Fruit fly (Drosophila melanogaster) whole organism, wandering third instar larva: ENCODE data around the gene CG34031.

Source experiments
- Abd-B ChIP-seq: fragments of >200 bp; optimal IDR thresholded peaks from 2 replicates; lab custom pipeline; 2017; ENCODE audit warnings: missing biosample characterization, missing genetic modification characterization
- CG9705 ChIP-seq: fragments of 200-800 bp; sonication (Bioruptor generic); optimal IDR thresholded peaks from 2 replicates; lab custom pipeline; 2018; ENCODE audit warnings: missing biosample characterization, mild to moderate bottlenecking, missing genetic modification characterization
- Dfd ChIP-seq: fragments of >200 bp; optimal IDR thresholded peaks from 2 replicates; lab custom pipeline; 2017; ENCODE audit warnings: missing biosample characterization, missing genetic modification characterization
- GATAd ChIP-seq: sonication (Bioruptor generic); optimal IDR thresholded peaks from 2 replicates; lab custom pipeline; 2016; ENCODE audit warnings: missing biosample characterization, missing genetic modification characterization
- HLH106 ChIP-seq: fragments of 200-800 bp; optimal IDR thresholded peaks from 3 replicates; lab custom pipeline; 2019; ENCODE audit warnings: missing biosample characterization, mild to moderate bottlenecking, missing genetic modification characterization, moderate library complexity
- Hnf4 ChIP-seq: fragments of 200-800 bp; sonication (Bioruptor generic); optimal IDR thresholded peaks from 2 replicates; lab custom pipeline; 2016; ENCODE audit warnings: missing biosample characterization, mild to moderate bottlenecking, missing genetic modification characterization
- Hr78 ChIP-seq: fragments of >200 bp; optimal IDR thresholded peaks from 2 replicates; lab custom pipeline; 2017; ENCODE audit warnings: missing biosample characterization, missing genetic modification characterization
- Hr83 ChIP-seq: fragments of 200-300 bp; sonication (Bioruptor generic); optimal IDR thresholded peaks from 2 replicates; lab custom pipeline; 2016; ENCODE audit warnings: missing biosample characterization, mild to moderate bottlenecking, missing genetic modification characterization, moderate library complexity; ENCODE audit not compliant: poor library complexity, severe bottlenecking
- Jra ChIP-seq: sonication (Bioruptor generic); optimal IDR thresholded peaks from 2 replicates; lab custom pipeline; 2016; ENCODE audit warnings: missing biosample characterization, missing genetic modification characterization
- Mio ChIP-seq: sonication (Bioruptor generic); optimal IDR thresholded peaks from 2 replicates; lab custom pipeline; 2016; ENCODE audit warnings: missing biosample characterization, missing genetic modification characterization
- Myc ChIP-seq: fragments of >200 bp; optimal IDR thresholded peaks from 2 replicates; lab custom pipeline; 2017
- N ChIP-seq: fragments of >200 bp; optimal IDR thresholded peaks from 2 replicates; lab custom pipeline; 2018; ENCODE audit warnings: missing biosample characterization, missing external identifiers, missing genetic modification characterization
- Rel ChIP-seq, 2 experiments: fragments of 200-800 bp; sonication (Bioruptor generic) in 1 of 2; optimal IDR thresholded peaks; 2 replicates in 1 of 2; 3 replicates in 1 of 2; lab custom pipeline; 2016 to 2019; ENCODE audit warnings: mild to moderate bottlenecking in 2 of 2, missing biosample characterization in 2 of 2, missing genetic modification characterization in 2 of 2, moderate library complexity in 1 of 2
- Sp1 ChIP-seq: fragments of 200-800 bp; sonication (Bioruptor generic); optimal IDR thresholded peaks from 3 replicates; lab custom pipeline; 2019; ENCODE audit warnings: missing biosample characterization, mild to moderate bottlenecking, missing genetic modification characterization, moderate library complexity
- br ChIP-seq: fragments of 200-800 bp; sonication (Bioruptor generic); optimal IDR thresholded peaks from 2 replicates; lab custom pipeline; 2016; ENCODE audit warnings: missing biosample characterization, missing genetic modification characterization
- brk ChIP-seq: fragments of 200-800 bp; sonication (Bioruptor generic); optimal IDR thresholded peaks from 2 replicates; lab custom pipeline; 2016; ENCODE audit warnings: missing biosample characterization, mild to moderate bottlenecking, missing genetic modification characterization
- dmrt93B ChIP-seq: fragments of 200-800 bp; sonication (Bioruptor generic); optimal IDR thresholded peaks from 2 replicates; lab custom pipeline; 2018; ENCODE audit warnings: missing biosample characterization, mild to moderate bottlenecking, missing genetic modification characterization
- dsf ChIP-seq: sonication (Bioruptor generic); optimal IDR thresholded peaks from 2 replicates; lab custom pipeline; 2016; ENCODE audit warnings: missing biosample characterization, missing genetic modification characterization, borderline replicate concordance
- ey ChIP-seq: fragments of 200-800 bp; sonication (Bioruptor generic); optimal IDR thresholded peaks from 2 replicates; lab custom pipeline; 2016; ENCODE audit warnings: missing biosample characterization, missing genetic modification characterization
- fru ChIP-seq: fragments of 200-800 bp; sonication (Bioruptor generic); optimal IDR thresholded peaks from 3 replicates; lab custom pipeline; 2016; ENCODE audit warnings: missing biosample characterization, mild to moderate bottlenecking, missing genetic modification characterization
- h ChIP-seq: fragments of 200-800 bp; sonication (Bioruptor generic); optimal IDR thresholded peaks from 3 replicates; lab custom pipeline; 2016; ENCODE audit warnings: missing biosample characterization, mild to moderate bottlenecking, missing genetic modification characterization
- jim ChIP-seq: fragments of 175-275, 200-325 bp; sonication (Bioruptor generic); optimal IDR thresholded peaks from 2 replicates; lab custom pipeline; 2016; ENCODE audit warnings: missing biosample characterization, mild to moderate bottlenecking, missing genetic modification characterization
- lola ChIP-seq: fragments of >200 bp; optimal IDR thresholded peaks from 2 replicates; lab custom pipeline; 2017; ENCODE audit warnings: missing biosample characterization, missing genetic modification characterization
- psq ChIP-seq: fragments of 200-800 bp; sonication (Bioruptor generic); optimal IDR thresholded peaks from 3 replicates; lab custom pipeline; 2017; ENCODE audit warnings: missing biosample characterization, mild to moderate bottlenecking, missing genetic modification characterization, moderate library complexity
- rgr ChIP-seq: fragments of 200-800 bp; sonication (Bioruptor generic); optimal IDR thresholded peaks from 3 replicates; lab custom pipeline; 2016; ENCODE audit warnings: missing biosample characterization, mild to moderate bottlenecking, missing genetic modification characterization
- sage ChIP-seq: fragments of 200-800 bp; sonication (Bioruptor generic); optimal IDR thresholded peaks from 2 replicates; lab custom pipeline; 2016; ENCODE audit warnings: missing biosample characterization, mild to moderate bottlenecking, missing genetic modification characterization
- sv ChIP-seq: fragments of 200-800 bp; sonication (Bioruptor generic); optimal IDR thresholded peaks from 3 replicates; lab custom pipeline; 2016; ENCODE audit warnings: missing biosample characterization, missing genetic modification characterization
- tai ChIP-seq: sonication (Bioruptor generic); optimal IDR thresholded peaks from 2 replicates; lab custom pipeline; 2016; ENCODE audit warnings: missing biosample characterization, missing genetic modification characterization
- usp ChIP-seq: fragments of >200 bp; optimal IDR thresholded peaks from 2 replicates; lab custom pipeline; 2017; ENCODE audit warnings: missing biosample characterization, missing genetic modification characterization
- woc ChIP-seq: sonication (Bioruptor generic); optimal IDR thresholded peaks from 2 replicates; lab custom pipeline; 2016; ENCODE audit warnings: missing biosample characterization, mild to moderate bottlenecking, missing genetic modification characterization

The CG34031 gene

dm6 chr3L:23174146-23174545 lies at the start of gene CG34031:
CG34031 (plus strand) TSS chr3L:23174446.
- no peak for TF ChIP-seq dmrt93B (GFP tag; lab: Kevin White, UChicago)
- no peak for TF ChIP-seq woc (GFP tag; lab: Kevin White, UChicago)
- no peak for TF ChIP-seq dsf (GFP tag; lab: Kevin White, UChicago)
- TF ChIP-seq Myc (lab: Kevin White, UChicago) = no peak
- no peak for TF ChIP-seq jim (GFP tag; lab: Kevin White, UChicago)
- TF ChIP-seq h (GFP tag; lab: Kevin White, UChicago) = no peak
- no peak for TF ChIP-seq Hr78 (GFP tag; lab: Kevin White, UChicago)
- no peak for TF ChIP-seq Rel (GFP tag; optimal IDR thresholded peaks at IDR 0.05; lab: Kevin White, UChicago)
- no peak for TF ChIP-seq Rel (tag; optimal IDR thresholded peaks at IDR 0.05; lab: Kevin White, UChicago)
- no peak for TF ChIP-seq tai

- peak; percentile 44 for TF ChIP-seq N (GFP tag; lab: Kevin White, UChicago)
- TF ChIP-seq psq (GFP tag; lab: Kevin White, UChicago) = no peak
- TF ChIP-seq Dfd (GFP tag; lab: Kevin White, UChicago) = no peak
- no peak for TF ChIP-seq ey
- no peak for TF ChIP-seq Mio (GFP tag; lab: Kevin White, UChicago)
- TF ChIP-seq woc (GFP tag; lab: Kevin White, UChicago) = peak; percentile 63
- TF ChIP-seq sage (GFP tag; lab: Kevin White, UChicago) = no peak
Measured at dm6 chr3L:23125736-23126135, 48.5 kb upstream of the CG34031 start, which contains the start of gene CG33217. CG33217 (plus strand) TSS chr3L:23126025.

dm6 chr3L:23150297-23150919 lies 23.8 kb upstream of the CG34031 start, which contains the start of gene Vps11:
Vps11 (minus strand) TSS chr3L:23150499.
- TF ChIP-seq N (GFP tag; lab: Kevin White, UChicago) = peak; percentile 5
- peak; percentile 5 for TF ChIP-seq Myc (lab: Kevin White, UChicago)
- TF ChIP-seq Hnf4 (GFP tag; lab: Kevin White, UChicago) = no peak
- TF ChIP-seq woc (GFP tag; lab: Kevin White, UChicago) = peak; percentile 19

dm6 chr3L:23206424-23206823 lies 32.2 kb downstream of the CG34031 start, which contains the start of gene nAChRalpha4:
nAChRalpha4 (plus strand) TSS chr3L:23206669.
- TF ChIP-seq CG9705 (no peak), sv (GFP tag; lab: Kevin White, UChicago) (no peak), usp (GFP tag; lab: Kevin White, UChicago) (no peak), Abd-B (no peak)

dm6 chr3L:23207061-23207460 lies 32.8 kb downstream of the CG34031 start:
- no peak for TF ChIP-seq rgr (GFP tag; lab: Kevin White, UChicago)
- TF ChIP-seq GATAd (GFP tag; lab: Kevin White, UChicago) = no peak
- no peak for TF ChIP-seq dsf (GFP tag; lab: Kevin White, UChicago)
- no peak for TF ChIP-seq woc (GFP tag; lab: Kevin White, UChicago)
- TF ChIP-seq HLH106 (tag; lab: Kevin White, UChicago) = no peak
- no peak for TF ChIP-seq N (GFP tag; lab: Kevin White, UChicago)
- no peak for TF ChIP-seq sv (GFP tag; lab: Kevin White, UChicago)
- TF ChIP-seq ey = no peak
- TF ChIP-seq CG9705 = no peak
- TF ChIP-seq brk (GFP tag; lab: Kevin White, UChicago) = no peak
- TF ChIP-seq Sp1 (GFP tag; lab: Kevin White, UChicago) = no peak
- no peak for TF ChIP-seq lola (GFP tag; lab: Kevin White, UChicago)
- TF ChIP-seq fru = no peak
- TF ChIP-seq jim (GFP tag; lab: Kevin White, UChicago) = no peak
- TF ChIP-seq br = no peak
- TF ChIP-seq Myc (lab: Kevin White, UChicago) = no peak
- no peak for TF ChIP-seq Jra (GFP tag; lab: Kevin White, UChicago)
- TF ChIP-seq psq (GFP tag; lab: Kevin White, UChicago) = no peak
- no peak for TF ChIP-seq Rel (GFP tag; optimal IDR thresholded peaks at IDR 0.05; lab: Kevin White, UChicago)
- TF ChIP-seq Rel (tag; optimal IDR thresholded peaks at IDR 0.05; lab: Kevin White, UChicago) = no peak
- no peak for TF ChIP-seq Hr83 (GFP tag; lab: Kevin White, UChicago)
